Worm (Caenorhabditis elegans) whole organism, midembryonic: ENCODE data around the gene cest-25.

ENCODE experiments used
- cog-1 ChIP-seq: sonication (generic microtip); optimal IDR thresholded peaks from 2 replicates; lab custom pipeline; 2016; ENCODE audit warnings: missing genetic modification characterization, missing compliant biosample characterization
- flt-1 ChIP-seq: fragments of 200-800 bp; sonication (Bioruptor generic); IDR thresholded peaks from 2 replicates; pipeline ENCODE4 v1.3.6; 2022; ENCODE audit warnings: missing genetic modification characterization, missing compliant biosample characterization
- ref-1 ChIP-seq: fragments of 200-800 bp; sonication (Bioruptor generic); conservative IDR thresholded peaks from 2 replicates; pipeline ENCODE4 v1.3.6; 2022; ENCODE audit warnings: missing genetic modification reagents, missing genetic modification characterization, missing compliant biosample characterization
- ztf-23 ChIP-seq: fragments of 200-800 bp; sonication (Bioruptor generic); IDR thresholded peaks from 2 replicates; pipeline ENCODE4 v1.3.6; 2022; ENCODE audit warnings: missing genetic modification reagents, missing genetic modification characterization, missing compliant biosample characterization
- ztf-29 ChIP-seq: fragments of 200-800 bp; sonication (Bioruptor generic); IDR thresholded peaks from 2 replicates; pipeline ENCODE4 v1.3.6; 2022; ENCODE audit warnings: missing genetic modification reagents, missing genetic modification characterization, missing compliant biosample characterization

- no peak for TF ChIP-seq ref-1 (GFP tag; lab: Robert Waterston, UW)
- TF ChIP-seq ztf-29 (GFP tag; lab: Robert Waterston, UW), result no peak
- no peak for TF ChIP-seq ztf-23
- no peak for TF ChIP-seq cog-1 (tag; lab: Kevin White, UChicago)
- TF ChIP-seq flt-1 (GFP tag; lab: Robert Waterston, UW), result no peak
Measured at ce11 chrIII:2733606-2734183, 5.6 kb downstream of the cest-25 start, which contains the start of gene Y71H2AM.12.
